Worm (Caenorhabditis elegans): Measurements from ENCODE around the gene dis-3.

The dis-3 gene

DNA sequence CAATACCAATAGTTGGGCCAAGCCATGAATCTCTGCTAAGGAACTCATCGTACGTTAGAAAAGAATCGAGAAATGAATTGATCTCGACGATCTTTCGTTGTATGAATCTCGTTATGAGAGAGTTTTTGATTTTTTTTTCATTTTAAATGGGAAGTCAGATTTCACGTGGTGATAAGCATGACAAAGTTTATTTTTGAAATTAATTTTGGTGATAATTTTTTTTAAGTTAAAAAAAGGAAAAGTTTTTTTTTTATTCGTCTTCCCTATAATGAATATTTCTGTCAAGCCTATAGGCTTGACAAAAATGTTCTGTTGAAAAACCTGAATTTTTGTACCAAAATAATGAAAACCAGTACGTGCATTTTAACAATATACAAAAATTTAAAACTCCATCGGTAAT is 38.8 kb downstream of the dis-3 start, which contains the start of gene K08F4.5:
Gene K08F4.5 (minus strand): TSS at position 101 of the 400 bp plus-strand sequence.
- no peak for TF ChIP-seq efl-1 (optimal IDR thresholded peaks at IDR 0.05)
- TF ChIP-seq efl-1 (GFP tag; optimal IDR thresholded peaks at IDR 0.05 in 1 of 2), result no peak
- TF ChIP-seq elt-3 (tag; optimal IDR thresholded peaks at IDR 0.05), result no peak
- no peak for TF ChIP-seq pax-3 (tag; optimal IDR thresholded peaks at IDR 0.05)
- TF ChIP-seq swsn-7 (tag; optimal IDR thresholded peaks at IDR 0.05), result no peak
- TF ChIP-seq hlh-4 (tag; optimal IDR thresholded peaks at IDR 0.05), result no peak
- no peak for TF ChIP-seq sptf-1 (tag; optimal IDR thresholded peaks at IDR 0.05)
- TF ChIP-seq ets-5 (GFP tag; IDR thresholded peaks at IDR 0.05), result no peak
- TF ChIP-seq ces-1 (GFP tag; optimal IDR thresholded peaks at IDR 0.05), result no peak
- TF ChIP-seq nhr-90 (tag; optimal IDR thresholded peaks at IDR 0.05; ENCODE audit: poor library complexity), result no peak
- TF ChIP-seq ama-1 (optimal IDR thresholded peaks at IDR 0.05), result no peak
- no peak for TF ChIP-seq dsc-1 (tag; optimal IDR thresholded peaks at IDR 0.05)
- no peak for TF ChIP-seq alr-1 (tag; optimal IDR thresholded peaks at IDR 0.05; ENCODE audit: borderline replicate concordance)
- no peak for TF ChIP-seq hlh-17 (GFP tag; optimal IDR thresholded peaks at IDR 0.05; ENCODE audit: borderline replicate concordance)
- TF ChIP-seq tbx-2 (tag; optimal IDR thresholded peaks at IDR 0.05), result no peak
- no peak for TF ChIP-seq lin-39 (tag; optimal IDR thresholded peaks at IDR 0.05)
- TF ChIP-seq hpl-2 (GFP tag; optimal IDR thresholded peaks at IDR 0.05), result no peak
- no peak for TF ChIP-seq nhr-71 (tag; optimal IDR thresholded peaks at IDR 0.05)
- TF ChIP-seq ztf-11 (tag; optimal IDR thresholded peaks at IDR 0.05), result no peak

DNA sequence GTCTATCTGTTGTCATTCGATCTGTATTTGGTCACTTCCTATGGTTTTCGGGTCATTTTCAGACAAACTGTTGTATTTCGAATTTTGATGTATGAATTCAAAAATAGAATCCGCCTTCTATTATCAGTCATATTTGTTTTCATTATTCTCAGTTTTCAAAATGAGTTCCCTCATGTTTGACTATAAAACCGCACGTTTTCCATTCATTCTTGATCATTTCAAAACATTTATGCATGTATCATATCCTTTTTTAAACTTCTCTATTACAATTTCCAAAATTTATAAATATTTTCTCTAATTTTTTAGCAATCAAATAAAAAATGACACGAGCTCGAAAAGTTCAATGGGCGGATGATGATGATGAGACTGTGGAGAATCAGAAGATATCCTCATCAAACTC is 40.8 kb downstream of the dis-3 start, which contains the start of gene K08F4.12:
Gene K08F4.12 (plus strand): TSS at position 301 of the 400 bp plus-strand sequence.
- no peak for TF ChIP-seq hlh-17 (GFP tag; optimal IDR thresholded peaks at IDR 0.05; ENCODE audit: borderline replicate concordance)
- TF ChIP-seq jun-1 (tag; optimal IDR thresholded peaks at IDR 0.05), result no peak
- TF ChIP-seq F16B12.6 (tag; optimal IDR thresholded peaks at IDR 0.05), result no peak
- TF ChIP-seq efl-3 (GFP tag; optimal IDR thresholded peaks at IDR 0.05), result no peak
- no peak for TF ChIP-seq xbp-1 (tag; optimal IDR thresholded peaks at IDR 0.05)
- no peak for TF ChIP-seq nhr-90 (tag; optimal IDR thresholded peaks at IDR 0.05; ENCODE audit: poor library complexity)

DNA sequence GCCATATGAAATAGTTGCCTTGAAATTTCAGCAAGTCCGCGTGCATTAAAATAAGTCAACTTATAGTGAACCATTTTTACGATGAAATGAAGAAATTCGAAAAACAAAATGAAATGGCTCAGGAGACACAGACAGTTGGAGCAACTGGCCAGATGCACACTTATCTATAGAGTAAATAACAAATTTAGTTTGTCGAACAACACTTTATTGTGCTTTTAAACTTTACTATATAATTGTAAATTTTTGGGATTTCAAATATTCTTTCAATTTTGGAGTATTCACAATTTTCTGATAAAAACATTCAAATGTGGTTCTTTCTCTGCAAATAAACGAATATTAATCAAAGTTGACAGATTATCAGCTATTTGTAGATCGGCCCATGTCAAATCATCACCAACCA is 43.1 kb downstream of the dis-3 start, which contains the start of gene gst-3:
Gene gst-3 (minus strand): TSS at position 101 of the 400 bp plus-strand sequence.
- no peak for TF ChIP-seq C04F5.9 (tag; optimal IDR thresholded peaks at IDR 0.05)
- TF ChIP-seq alr-1 (tag; optimal IDR thresholded peaks at IDR 0.05; ENCODE audit: borderline replicate concordance), result no peak
- no peak for TF ChIP-seq nhr-20 (tag; optimal IDR thresholded peaks at IDR 0.05)
- TF ChIP-seq efl-1 (optimal IDR thresholded peaks at IDR 0.05), result no peak
- no peak for TF ChIP-seq efl-1 (GFP tag; optimal IDR thresholded peaks at IDR 0.05 in 1 of 2)
- no peak for TF ChIP-seq snpc-4 (tag; optimal IDR thresholded peaks at IDR 0.05)
- no peak for TF ChIP-seq ets-5 (GFP tag; IDR thresholded peaks at IDR 0.05)
- TF ChIP-seq ceh-88 (GFP tag; IDR thresholded peaks at IDR 0.05), result no peak
- no peak for TF ChIP-seq xbp-1 (tag; optimal IDR thresholded peaks at IDR 0.05)
- TF ChIP-seq egl-27 (tag; optimal IDR thresholded peaks at IDR 0.05), result no peak
- no peak for TF ChIP-seq lin-14 (GFP tag; optimal IDR thresholded peaks at IDR 0.05)
- TF ChIP-seq nhr-90 (tag; optimal IDR thresholded peaks at IDR 0.05; ENCODE audit: poor library complexity), result no peak
- TF ChIP-seq nhr-19 (GFP tag; conservative IDR thresholded peaks at IDR 0.05), result no peak
- no peak for TF ChIP-seq hlh-4 (tag; optimal IDR thresholded peaks at IDR 0.05)
- TF ChIP-seq tbx-2 (tag; optimal IDR thresholded peaks at IDR 0.05), result no peak
- TF ChIP-seq mdl-1 (tag; optimal IDR thresholded peaks at IDR 0.05), result no peak
- no peak for TF ChIP-seq lin-39 (tag; optimal IDR thresholded peaks at IDR 0.05)
- TF ChIP-seq nhr-28 (tag; optimal IDR thresholded peaks at IDR 0.05), result no peak
- no peak for TF ChIP-seq rnt-1 (tag; optimal IDR thresholded peaks at IDR 0.05)
- no peak for TF ChIP-seq lsy-2 (tag; optimal IDR thresholded peaks at IDR 0.05)
- no peak for TF ChIP-seq unc-130 (tag; optimal IDR thresholded peaks at IDR 0.05)

DNA sequence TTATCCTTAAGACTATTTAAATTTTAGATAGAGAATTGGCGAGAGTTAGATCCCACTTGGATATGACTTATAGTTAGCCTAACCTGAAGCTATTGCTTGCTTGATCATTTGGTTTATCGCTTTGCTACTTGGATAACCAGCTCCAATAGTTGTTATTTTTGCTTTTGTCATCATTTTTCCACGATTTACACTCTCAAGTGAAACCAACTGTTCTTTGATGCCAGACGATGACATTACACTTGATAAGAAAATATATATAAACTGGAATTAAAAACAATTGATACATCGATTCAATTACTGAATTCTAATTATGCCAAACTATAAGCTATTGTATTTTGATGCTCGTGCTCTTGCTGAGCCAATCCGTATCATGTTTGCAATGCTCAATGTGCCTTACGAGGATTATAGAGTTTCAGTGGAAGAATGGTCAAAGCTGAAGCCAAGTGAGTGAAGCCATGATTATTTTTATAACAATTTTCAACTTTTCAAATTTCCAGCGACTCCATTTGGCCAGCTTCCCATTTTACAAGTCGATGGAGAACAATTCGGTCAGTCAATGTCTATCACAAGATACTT is 45.0 kb downstream of the dis-3 start, which contains the start of the genes gst-2, gst-4 and dhs-12:
Gene gst-2 (minus strand): TSS at position 132 of the 576 bp plus-strand sequence.
Gene gst-4 (plus strand): TSS at position 296 of the 576 bp plus-strand sequence.
Gene dhs-12 (plus strand): TSS at position 526 of the 576 bp plus-strand sequence.
- no peak for TF ChIP-seq pqm-1 (tag; optimal IDR thresholded peaks at IDR 0.05)
- TF ChIP-seq zag-1 (tag; optimal IDR thresholded peaks at IDR 0.05), result no peak
- no peak for TF ChIP-seq efl-3 (GFP tag; optimal IDR thresholded peaks at IDR 0.05)
- TF ChIP-seq sup-37 (GFP tag; optimal IDR thresholded peaks at IDR 0.05), result no peak
- TF ChIP-seq unc-30 (tag; optimal IDR thresholded peaks at IDR 0.05), result no peak
- TF ChIP-seq skn-1 (tag; optimal IDR thresholded peaks at IDR 0.05), result peak; percentile 83
- TF ChIP-seq nhr-19 (GFP tag; conservative IDR thresholded peaks at IDR 0.05), result 0 out of 2 replicates have a peak, but pooled peaks have one; percentile 15
- TF ChIP-seq elt-2 (tag; optimal IDR thresholded peaks at IDR 0.05), result peak; percentile 8
